Fruit fly (Drosophila melanogaster): Measurements from ENCODE around the gene CadN.

dm6 chr2L:17721505-17721904, 56.6 kb downstream of the CadN start:
- TF ChIP-seq Jra (GFP tag; optimal IDR thresholded peaks at IDR 0.05) (no peak), foxo (GFP tag; optimal IDR thresholded peaks at IDR 0.05) (no peak), Dif (GFP tag; optimal IDR thresholded peaks at IDR 0.05; ENCODE audit: partially characterized antibody) (no peak), pan (optimal IDR thresholded peaks at IDR 0.05) (no peak), dsf (GFP tag; optimal IDR thresholded peaks at IDR 0.05; ENCODE audit: borderline replicate concordance) (no peak), Abd-B (GFP tag; optimal IDR thresholded peaks at IDR 0.05) (no peak), N (GFP tag; optimal IDR thresholded peaks at IDR 0.05) (no peak), usp (GFP tag; optimal IDR thresholded peaks at IDR 0.05) (no peak), Hr78 (GFP tag; optimal IDR thresholded peaks at IDR 0.05) (no peak), Dfd (GFP tag; optimal IDR thresholded peaks at IDR 0.05) (no peak), Hr83 (GFP tag; optimal IDR thresholded peaks at IDR 0.05; ENCODE audit: poor library complexity, severe bottlenecking) (no peak)
